Worm (Caenorhabditis elegans) whole organism, late embryonic: Measurements from ENCODE around the gene nmur-1.

Experiments used
- C08G9.2 ChIP-seq: sonication (generic microtip); optimal IDR thresholded peaks from 2 replicates; lab custom pipeline; 2016; ENCODE audit warnings: mild to moderate bottlenecking, missing genetic modification characterization, moderate library complexity, missing compliant biosample characterization
- F13H6.1 ChIP-seq: sonication (generic microtip); optimal IDR thresholded peaks from 2 replicates; lab custom pipeline; 2016; ENCODE audit warnings: missing genetic modification characterization, missing compliant biosample characterization
- K02D7.2 ChIP-seq: sonication (generic microtip); optimal IDR thresholded peaks from 2 replicates; lab custom pipeline; 2017; ENCODE audit warnings: mild to moderate bottlenecking, missing genetic modification characterization, missing compliant biosample characterization
- K09A11.1 ChIP-seq: sonication (generic microtip); optimal IDR thresholded peaks from 2 replicates; lab custom pipeline; 2017; ENCODE audit warnings: antibody characterized with exemption, mild to moderate bottlenecking, missing genetic modification characterization, missing compliant biosample characterization; ENCODE audit not compliant: insufficient read depth
- Y22D7AL.16 ChIP-seq: sonication (generic microtip); optimal IDR thresholded peaks from 2 replicates; lab custom pipeline; 2016; ENCODE audit warnings: missing genetic modification characterization, missing compliant biosample characterization
- ama-1 ChIP-seq: fragments of 150-350 bp; optimal IDR thresholded peaks from 2 replicates; lab custom pipeline; 2014
- ceh-19 ChIP-seq: fragments of 200-800 bp; sonication (Bioruptor generic); optimal IDR thresholded peaks from 2 replicates; lab custom pipeline; 2018; ENCODE audit warnings: mild to moderate bottlenecking, missing genetic modification characterization, missing compliant biosample characterization
- ceh-2 ChIP-seq: sonication (generic microtip); optimal IDR thresholded peaks from 2 replicates; lab custom pipeline; 2016; ENCODE audit warnings: missing genotype, missing genetic modification characterization, missing compliant biosample characterization
- ceh-22 ChIP-seq: sonication (generic microtip); optimal IDR thresholded peaks from 2 replicates; lab custom pipeline; 2017; ENCODE audit warnings: missing biosample characterization, missing genetic modification characterization
- ceh-24 ChIP-seq: sonication (generic microtip); optimal IDR thresholded peaks from 2 replicates; lab custom pipeline; 2016; ENCODE audit warnings: mild to moderate bottlenecking, missing genetic modification characterization, missing compliant biosample characterization
- ceh-31 ChIP-seq: sonication (generic microtip); optimal IDR thresholded peaks from 2 replicates; lab custom pipeline; 2016; ENCODE audit warnings: missing genetic modification characterization, missing compliant biosample characterization
- ceh-34 ChIP-seq: sonication (generic microtip); optimal IDR thresholded peaks from 2 replicates; lab custom pipeline; 2016; ENCODE audit warnings: mild to moderate bottlenecking, missing genetic modification characterization, missing compliant biosample characterization
- ceh-45 ChIP-seq: fragments of 200-800 bp; sonication (Bioruptor generic); IDR thresholded peaks from 2 replicates; pipeline ENCODE4 v1.3.6; 2022; ENCODE audit warnings: missing genetic modification reagents, missing genetic modification characterization, missing compliant biosample characterization
- ceh-48 ChIP-seq: sonication (generic microtip); optimal IDR thresholded peaks from 2 replicates; lab custom pipeline; 2016; ENCODE audit warnings: missing genetic modification characterization, inconsistent platforms, missing compliant biosample characterization
- ceh-6 ChIP-seq: fragments of 200-800 bp; sonication (Bioruptor generic); optimal IDR thresholded peaks from 2 replicates; lab custom pipeline; 2018; ENCODE audit warnings: mild to moderate bottlenecking, missing genetic modification characterization, missing compliant biosample characterization
- ceh-9 ChIP-seq: sonication (generic microtip); optimal IDR thresholded peaks from 2 replicates; lab custom pipeline; 2016; ENCODE audit warnings: mild to moderate bottlenecking, missing genetic modification characterization, inconsistent platforms, missing compliant biosample characterization
- che-1 ChIP-seq: sonication (generic microtip); optimal IDR thresholded peaks from 2 replicates; lab custom pipeline; 2016; ENCODE audit warnings: mild to moderate bottlenecking, missing genetic modification characterization, missing compliant biosample characterization
- dmd-4 ChIP-seq: sonication (generic microtip); optimal IDR thresholded peaks from 2 replicates; lab custom pipeline; 2016; ENCODE audit warnings: borderline replicate concordance, missing genetic modification characterization, missing compliant biosample characterization
- elt-2 ChIP-seq: sonication (generic microtip); optimal IDR thresholded peaks from 2 replicates; lab custom pipeline; 2016; ENCODE audit warnings: missing genetic modification reagents, missing genetic modification characterization, missing compliant biosample characterization
- elt-4 ChIP-seq: sonication (generic microtip); optimal IDR thresholded peaks from 2 replicates; lab custom pipeline; 2016; ENCODE audit warnings: missing genetic modification characterization, missing compliant biosample characterization
- ets-4 ChIP-seq: sonication (generic microtip); optimal IDR thresholded peaks from 2 replicates; lab custom pipeline; 2016; ENCODE audit warnings: missing genetic modification characterization, missing compliant biosample characterization
- fkh-10 ChIP-seq: fragments of 150-350 bp; optimal IDR thresholded peaks from 2 replicates; lab custom pipeline; 2014; ENCODE audit warnings: missing biosample characterization, missing genetic modification reagents, missing genetic modification characterization
- fkh-6 ChIP-seq: sonication (generic microtip); optimal IDR thresholded peaks from 2 replicates; lab custom pipeline; 2016; ENCODE audit warnings: missing genetic modification characterization, missing compliant biosample characterization
- hlh-15 ChIP-seq: sonication (generic microtip); optimal IDR thresholded peaks from 2 replicates; lab custom pipeline; 2016; ENCODE audit warnings: missing genetic modification characterization, missing compliant biosample characterization
- hlh-6 ChIP-seq: sonication (generic microtip); optimal IDR thresholded peaks from 2 replicates; lab custom pipeline; 2016; ENCODE audit warnings: missing genotype, missing genetic modification characterization, missing compliant biosample characterization
- hlh-8 ChIP-seq: sonication (generic microtip); optimal IDR thresholded peaks from 2 replicates; lab custom pipeline; 2016; ENCODE audit warnings: missing genotype, missing genetic modification characterization, missing compliant biosample characterization
- mec-3 ChIP-seq: sonication (generic microtip); optimal IDR thresholded peaks from 2 replicates; lab custom pipeline; 2016; ENCODE audit warnings: borderline replicate concordance, missing genetic modification characterization, missing compliant biosample characterization
- nfya-1 ChIP-seq: sonication (generic microtip); optimal IDR thresholded peaks from 2 replicates; lab custom pipeline; 2017; ENCODE audit warnings: missing genetic modification characterization, mild to moderate bottlenecking, missing compliant biosample characterization, antibody characterized with exemption, moderate library complexity
- nhr-11 ChIP-seq: fragments of 150-350 bp; optimal IDR thresholded peaks from 2 replicates; lab custom pipeline; 2014; ENCODE audit warnings: missing biosample characterization, missing genetic modification characterization
- npax-4 ChIP-seq: sonication (generic microtip); optimal IDR thresholded peaks from 2 replicates; lab custom pipeline; 2016; ENCODE audit warnings: missing genetic modification characterization, missing compliant biosample characterization
- odd-2 ChIP-seq: sonication (generic microtip); optimal IDR thresholded peaks from 2 replicates; lab custom pipeline; 2017; ENCODE audit warnings: antibody characterized with exemption, mild to moderate bottlenecking, missing genetic modification characterization, missing compliant biosample characterization
- pag-3 ChIP-seq: sonication (generic microtip); optimal IDR thresholded peaks from 2 replicates; lab custom pipeline; 2016; ENCODE audit warnings: missing compliant biosample characterization, missing genetic modification characterization, borderline replicate concordance
- pha-2 ChIP-seq: sonication (generic microtip); optimal IDR thresholded peaks from 2 replicates; lab custom pipeline; 2017; ENCODE audit warnings: mild to moderate bottlenecking, missing genetic modification characterization, missing compliant biosample characterization
- pqm-1 ChIP-seq: sonication (generic microtip); optimal IDR thresholded peaks from 2 replicates; lab custom pipeline; 2016; ENCODE audit warnings: missing genetic modification characterization, missing compliant biosample characterization
- pros-1 ChIP-seq: fragments of 150-350 bp; optimal IDR thresholded peaks from 2 replicates; lab custom pipeline; 2014; ENCODE audit warnings: missing biosample characterization, missing genetic modification reagents, missing genetic modification characterization
- ref-2 ChIP-seq: sonication (generic microtip); optimal IDR thresholded peaks from 2 replicates; lab custom pipeline; 2016; ENCODE audit warnings: missing genetic modification characterization, missing compliant biosample characterization
- rnt-1 ChIP-seq: sonication (generic microtip); optimal IDR thresholded peaks from 2 replicates; lab custom pipeline; 2016; ENCODE audit warnings: missing genetic modification characterization, missing compliant biosample characterization
- sdc-2 ChIP-seq: sonication (generic microtip); optimal IDR thresholded peaks from 2 replicates; lab custom pipeline; 2016; ENCODE audit warnings: missing genotype, missing genetic modification characterization, missing compliant biosample characterization
- sox-4 ChIP-seq: sonication (generic microtip); optimal IDR thresholded peaks from 2 replicates; lab custom pipeline; 2017; ENCODE audit warnings: mild to moderate bottlenecking, missing genetic modification characterization, inconsistent platforms, missing compliant biosample characterization
- syd-9 ChIP-seq: sonication (generic microtip); optimal IDR thresholded peaks from 2 replicates; lab custom pipeline; 2016; ENCODE audit warnings: mild to moderate bottlenecking, missing genetic modification characterization, moderate library complexity, missing compliant biosample characterization
- tbx-7 ChIP-seq: sonication (generic microtip); optimal IDR thresholded peaks from 2 replicates; lab custom pipeline; 2016; ENCODE audit warnings: missing genotype, missing genetic modification characterization, missing compliant biosample characterization
- unc-42 ChIP-seq: sonication (generic microtip); optimal IDR thresholded peaks from 2 replicates; lab custom pipeline; 2016; ENCODE audit warnings: missing genotype, missing genetic modification characterization, missing compliant biosample characterization
- unc-55 ChIP-seq: sonication (generic microtip); optimal IDR thresholded peaks from 2 replicates; lab custom pipeline; 2017; ENCODE audit warnings: missing biosample characterization, missing genetic modification reagents, missing genetic modification characterization
- unc-86 ChIP-seq: sonication (generic microtip); optimal IDR thresholded peaks from 2 replicates; lab custom pipeline; 2016; ENCODE audit warnings: missing genetic modification characterization, missing compliant biosample characterization
- ztf-16 ChIP-seq: sonication (generic microtip); optimal IDR thresholded peaks from 2 replicates; lab custom pipeline; 2017; ENCODE audit warnings: missing genetic modification characterization, missing compliant biosample characterization

nmur-1 gene

ce11 chrX:8957974-8958373 is 22.8 kb upstream of the nmur-1 start:
- TF ChIP-seq sox-4 (tag; lab: Kevin White, UChicago) (no peak), sdc-2 (tag; lab: Kevin White, UChicago) (no peak), ceh-22 (no peak), ama-1 (lab: Kevin White, UChicago) (no peak), rnt-1 (no peak), unc-55 (GFP tag; lab: Kevin White, UChicago) (no peak), ceh-9 (tag; lab: Kevin White, UChicago) (no peak), pqm-1 (no peak), ets-4 (tag; lab: Kevin White, UChicago) (no peak), mec-3 (tag; lab: Kevin White, UChicago) (no peak)
- TF ChIP-seq, all 69 proteins: peak for 0

DNA sequence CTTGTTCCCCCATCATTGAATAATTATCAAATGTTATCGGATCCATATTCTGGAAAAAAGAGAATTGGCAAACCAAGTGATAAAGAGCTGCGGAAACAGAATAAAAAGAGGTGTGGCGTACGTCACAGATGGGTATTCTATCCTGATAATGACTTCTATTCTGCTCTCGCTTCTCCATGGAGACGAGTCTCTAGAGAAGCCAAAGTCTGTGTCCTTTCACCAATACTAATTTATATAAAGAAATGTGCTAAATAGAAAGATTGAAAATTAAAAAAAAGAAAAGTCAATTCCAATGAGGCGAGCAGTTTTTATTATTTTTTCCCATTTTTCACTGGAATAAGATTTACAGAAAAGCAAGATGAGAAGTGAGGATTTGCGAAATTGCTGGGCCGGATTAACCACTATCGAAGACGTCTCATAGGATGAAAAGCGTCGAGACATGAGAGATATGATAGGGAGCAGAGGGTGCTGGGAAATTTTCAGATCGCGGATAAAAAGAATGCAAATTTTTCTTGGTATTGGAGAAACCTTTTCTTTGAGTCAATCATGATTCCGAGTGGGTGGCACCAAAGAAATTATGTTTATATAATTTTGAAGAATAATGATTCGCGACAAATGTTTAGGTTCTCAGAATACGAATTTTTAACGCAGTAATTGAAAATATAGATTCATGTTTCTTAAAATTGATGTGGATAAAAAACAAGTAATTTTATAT is 19.5 kb upstream of the nmur-1 start, which contains the start of gene aexr-3:
TSS of gene aexr-3 (minus strand) at position 51 of the 715 bp plus-strand sequence.
- TF ChIP-seq unc-55 (GFP tag; lab: Kevin White, UChicago) (no peak), ceh-48 (no peak), pros-1 (tag; lab: Kevin White, UChicago) (no peak), K09A11.1 (tag; lab: Kevin White, UChicago) (no peak), Y22D7AL.16 (tag; lab: Kevin White, UChicago) (no peak), fkh-6 (no peak), ceh-9 (tag; lab: Kevin White, UChicago) (no peak), ceh-6 (no peak), pag-3 (no peak), ceh-31 (tag; lab: Kevin White, UChicago) (no peak), syd-9 (no peak), nhr-11 (no peak)

DNA sequence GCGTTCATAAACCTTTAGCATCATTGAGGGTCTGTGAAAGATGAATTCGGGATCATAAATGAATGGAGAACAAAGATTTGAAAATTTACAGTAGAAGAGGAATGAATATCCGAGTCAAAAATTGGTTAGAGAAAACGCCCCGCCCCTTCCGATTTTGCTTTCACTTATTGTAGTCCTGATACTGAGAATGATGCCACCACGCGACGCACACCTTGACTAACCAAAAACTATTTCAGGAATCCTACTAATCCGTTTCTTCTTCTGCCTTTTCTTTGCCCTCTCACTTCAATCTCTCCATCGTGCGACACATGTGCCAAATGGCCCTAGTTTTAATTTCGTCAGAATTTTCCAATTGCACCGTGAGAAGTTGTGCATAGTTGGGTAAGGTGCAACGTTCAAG is 17.3 kb upstream of the nmur-1 start:
- TF ChIP-seq fkh-10 (GFP tag; lab: Kevin White, UChicago): no peak
- no peak for TF ChIP-seq elt-2
- no peak for TF ChIP-seq elt-4 (tag; lab: Kevin White, UChicago)
- no peak for TF ChIP-seq npax-4
- no peak for TF ChIP-seq unc-86 (tag; lab: Kevin White, UChicago)
- no peak for TF ChIP-seq K02D7.2
- TF ChIP-seq nfya-1 (tag; lab: Kevin White, UChicago): no peak
- TF ChIP-seq ztf-16 (tag; lab: Kevin White, UChicago): no peak
- no peak for TF ChIP-seq pros-1 (tag; lab: Kevin White, UChicago)
- no peak for TF ChIP-seq ceh-24
- no peak for TF ChIP-seq unc-55 (GFP tag; lab: Kevin White, UChicago)
- no peak for TF ChIP-seq dmd-4
- TF ChIP-seq C08G9.2 (tag; lab: Kevin White, UChicago): no peak
- no peak for TF ChIP-seq ceh-6
- no peak for TF ChIP-seq pag-3
- TF ChIP-seq ceh-19 (GFP tag; lab: Kevin White, UChicago): no peak
- no peak for TF ChIP-seq hlh-15 (tag; lab: Kevin White, UChicago)
- no peak for TF ChIP-seq F13H6.1

ce11 chrX:8969111-8970048 is 11.4 kb upstream of the nmur-1 start:
- TF ChIP-seq sdc-2 (tag; lab: Kevin White, UChicago) (peak; percentile 21), odd-2 (tag; lab: Kevin White, UChicago) (no peak), ceh-45 (no peak), ceh-19 (GFP tag; lab: Kevin White, UChicago) (peak; percentile 15), ztf-16 (tag; lab: Kevin White, UChicago) (peak; percentile 5), hlh-6 (tag; lab: Kevin White, UChicago) (peak; percentile 42), ceh-2 (tag; lab: Kevin White, UChicago) (peak; percentile 7), ref-2 (tag; lab: Kevin White, UChicago) (peak; percentile 34), syd-9 (no peak), hlh-8 (tag; lab: Kevin White, UChicago) (no peak), pha-2 (tag; lab: Kevin White, UChicago) (no peak), ceh-34 (tag; lab: Kevin White, UChicago) (no peak), dmd-4 (peak; percentile 35), sox-4 (tag; lab: Kevin White, UChicago) (peak; percentile 31), tbx-7 (tag; lab: Kevin White, UChicago) (no peak), unc-42 (tag; lab: Kevin White, UChicago) (no peak), ceh-31 (tag; lab: Kevin White, UChicago) (peak; percentile 30), nfya-1 (tag; lab: Kevin White, UChicago) (no peak), che-1 (tag; lab: Kevin White, UChicago) (peak; percentile 50)
